Worm (Caenorhabditis elegans) whole organism, mixed stage, embryonic: ENCODE measurements around the gene srw-61.

Experiments
- ceh-83 ChIP-seq: fragments of 200-800 bp; sonication (Bioruptor generic); optimal IDR thresholded peaks from 2 replicates; lab custom pipeline; 2018; ENCODE audit warnings: mild to moderate bottlenecking, missing genetic modification characterization, missing compliant biosample characterization
- elt-1 ChIP-seq: sonication (generic microtip); optimal IDR thresholded peaks from 2 replicates; lab custom pipeline; 2017; ENCODE audit warnings: missing genetic modification characterization, mild to moderate bottlenecking, missing compliant biosample characterization, antibody characterized with exemption, moderate library complexity, borderline replicate concordance; ENCODE audit not compliant: insufficient read depth
- lin-13 ChIP-seq: fragments of 150-350 bp; optimal IDR thresholded peaks from 2 replicates; lab custom pipeline; 2014; ENCODE audit warnings: missing biosample characterization, missing genetic modification characterization
- mep-1 ChIP-seq: fragments of 150-350 bp; optimal IDR thresholded peaks from 2 replicates; lab custom pipeline; 2017; ENCODE audit warnings: missing biosample characterization, missing genetic modification reagents, missing genetic modification characterization, inconsistent platforms
- nhr-12 ChIP-seq: fragments of 150-350 bp; optimal IDR thresholded peaks from 2 replicates; lab custom pipeline; 2014; ENCODE audit warnings: missing biosample characterization, missing genetic modification characterization
- nhr-76 ChIP-seq: sonication (generic microtip); optimal IDR thresholded peaks from 2 replicates; lab custom pipeline; 2017; ENCODE audit warnings: missing biosample characterization, missing genetic modification characterization
- tbx-8 ChIP-seq: fragments of 200-800 bp; sonication (Bioruptor generic); optimal IDR thresholded peaks from 2 replicates; lab custom pipeline; 2018; ENCODE audit warnings: mild to moderate bottlenecking, missing genetic modification characterization, moderate library complexity, missing compliant biosample characterization

DNA sequence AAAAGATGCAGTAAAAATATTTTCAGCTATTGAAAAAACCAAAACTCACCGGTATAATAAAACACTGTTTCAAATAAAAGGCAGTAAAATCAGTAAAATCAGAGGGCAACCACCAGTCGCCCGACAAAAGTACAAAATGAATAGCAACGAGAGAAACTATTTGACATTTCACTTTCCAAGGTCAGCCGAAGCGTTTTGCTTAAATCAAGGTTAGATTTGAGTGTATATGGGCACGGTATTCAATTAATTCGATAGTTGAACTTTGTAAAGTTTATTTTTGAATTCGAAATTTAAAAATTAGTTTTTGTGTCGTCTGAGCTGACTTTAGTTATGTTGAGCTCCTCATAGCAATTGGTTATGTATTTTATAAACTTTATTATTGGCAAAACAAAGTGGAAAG, 45.7 kb downstream of the srw-61 start:
- TF ChIP-seq mep-1 (no peak), nhr-12 (no peak), nhr-76 (tag; lab: Kevin White, UChicago) (no peak), elt-1 (tag; lab: Kevin White, UChicago) (no peak), tbx-8 (GFP tag; lab: Kevin White, UChicago) (no peak), lin-13 (tag; lab: Kevin White, UChicago) (no peak), ceh-83 (GFP tag; lab: Kevin White, UChicago) (no peak)
